Worm (Caenorhabditis elegans) whole organism, L4/young adult: ENCODE data around the gene msp-78.
A peak's percentile ranks its signal among the peaks of the same experiment; 100 is the strongest.
"Not testable (repeated sequence)": the region's sequence is repeated elsewhere in the genome, so short reads cannot be mapped to it uniquely, and the experiment has no call there.

Experiments
- W03F9.2 ChIP-seq: fragments of 150-350 bp; optimal IDR thresholded peaks from 2 replicates; lab custom pipeline; 2014; ENCODE audit warnings: missing biosample characterization, missing genetic modification characterization
- dao-5 ChIP-seq: sonication (generic microtip); optimal IDR thresholded peaks from 2 replicates; lab custom pipeline; 2016; ENCODE audit warnings: missing genotype, missing genetic modification characterization, moderate library complexity, missing compliant biosample characterization
- him-1 ChIP-seq: sonication (generic microtip); optimal IDR thresholded peaks from 2 replicates; lab custom pipeline; 2016; ENCODE audit warnings: missing genotype, missing genetic modification reagents, missing genetic modification characterization, missing compliant biosample characterization

msp-78 gene

ce11 chrIV:9744905-9745304, 24.9 kb upstream of the msp-78 start, which contains the start of gene C28D4.4:
Gene C28D4.4, minus strand, starts transcription at chrIV:9745005.
- TF ChIP-seq him-1: no peak
- no peak for TF ChIP-seq dao-5 (tag; lab: Kevin White, UChicago)
- TF ChIP-seq W03F9.2: no peak

ce11 chrIV:9746762-9747161, 23.1 kb upstream of the msp-78 start, which contains the start of gene C28D4.5:
Gene C28D4.5, minus strand, starts transcription at chrIV:9746862.
- TF ChIP-seq him-1: no peak
- TF ChIP-seq W03F9.2: no peak
- no peak for TF ChIP-seq dao-5 (tag; lab: Kevin White, UChicago)

ce11 chrIV:9748342-9748741, 21.5 kb upstream of the msp-78 start, which contains the start of gene C28D4.8:
Gene C28D4.8, minus strand, starts transcription at chrIV:9748442.
- TF ChIP-seq W03F9.2 (no peak), him-1 (no peak), dao-5 (tag; lab: Kevin White, UChicago) (no peak)

ce11 chrIV:9755713-9756112, 14.1 kb upstream of the msp-78 start:
- TF ChIP-seq W03F9.2 (no peak), dao-5 (tag; lab: Kevin White, UChicago) (no peak), him-1 (no peak)

- peak; percentile 41 for TF ChIP-seq W03F9.2
- TF ChIP-seq dao-5 (tag; lab: Kevin White, UChicago): no peak
- TF ChIP-seq him-1: no peak
Observed at ce11 chrIV:9756647-9757424, 13.0 kb upstream of the msp-78 start.

ce11 chrIV:9757425-9757740, 12.5 kb upstream of the msp-78 start, which contains the start of gene nhr-97:
Gene nhr-97, plus strand, starts transcription at chrIV:9757641.
- TF ChIP-seq dao-5 (tag; lab: Kevin White, UChicago) (no peak), him-1 (no peak), W03F9.2 (no peak)

- no peak for TF ChIP-seq dao-5 (tag; lab: Kevin White, UChicago)
- no peak for TF ChIP-seq W03F9.2
Observed at ce11 chrIV:9761751-9762150, 8.1 kb upstream of the msp-78 start.

- TF ChIP-seq W03F9.2 (no peak), dao-5 (tag; lab: Kevin White, UChicago) (no peak)
Observed at ce11 chrIV:9762667-9763173, 7.1 kb upstream of the msp-78 start.

ce11 chrIV:9766250-9766649, 3.6 kb upstream of the msp-78 start, which contains the start of gene ssp-36:
Gene ssp-36, minus strand, starts transcription at chrIV:9766350.
- TF ChIP-seq W03F9.2: no peak
- no peak for TF ChIP-seq him-1
- TF ChIP-seq dao-5 (tag; lab: Kevin White, UChicago): no peak

- not testable (repeated sequence) for TF ChIP-seq him-1; dao-5 (tag; lab: Kevin White, UChicago); W03F9.2
Observed at ce11 chrIV:9767054-9767453, 2.8 kb upstream of the msp-78 start, which contains the start of gene msp-79. Gene msp-79, minus strand, starts transcription at chrIV:9767154.

ce11 chrIV:9770798-9771197, 952 bp downstream of the msp-78 start:
- TF ChIP-seq him-1: no peak
- no peak for TF ChIP-seq dao-5 (tag; lab: Kevin White, UChicago)
- no peak for TF ChIP-seq W03F9.2

- TF ChIP-seq dao-5 (tag; lab: Kevin White, UChicago) (no peak), him-1 (no peak), W03F9.2 (no peak)
Observed at ce11 chrIV:9772096-9772720, 2.4 kb downstream of the msp-78 start, which contains the start of gene cav-1. Gene cav-1, plus strand, starts transcription at chrIV:9772510.

ce11 chrIV:9773441-9773840, 3.6 kb downstream of the msp-78 start:
- TF ChIP-seq dao-5 (tag; lab: Kevin White, UChicago) (no peak), him-1 (no peak), W03F9.2 (no peak)

- TF ChIP-seq him-1 (no peak), W03F9.2 (no peak), dao-5 (tag; lab: Kevin White, UChicago) (no peak)
Observed at ce11 chrIV:9777535-9777934, 7.7 kb downstream of the msp-78 start, which contains the start of gene sna-2. Gene sna-2, minus strand, starts transcription at chrIV:9777634.

- TF ChIP-seq him-1 (no peak), W03F9.2 (peak; percentile 43)
Observed at ce11 chrIV:9778016-9778415, 8.2 kb downstream of the msp-78 start, which contains the start of gene T13F2.6. Gene T13F2.6, plus strand, starts transcription at chrIV:9778321.
